Fruit fly (Drosophila melanogaster) whole organism, embryonic: Measurements from ENCODE around the gene Schip1.

Experiments
- Antp ChIP-seq: fragments of 200-800 bp; sonication (Bioruptor generic); optimal IDR thresholded peaks from 3 replicates; lab custom pipeline; 2016; ENCODE audit warnings: missing biosample characterization, missing genetic modification characterization
- CG10959 ChIP-seq: fragments of 200-800 bp; sonication (Bioruptor generic); IDR thresholded peaks from 2 replicates; pipeline ENCODE4 v1.3.6; 2022; ENCODE audit warnings: missing biosample characterization, missing genetic modification characterization
- CG11456 ChIP-seq: fragments of 200-800 bp; sonication (Bioruptor generic); IDR thresholded peaks from 3 replicates; pipeline ENCODE4 v1.3.6; 2022; ENCODE audit warnings: missing biosample characterization, missing genetic modification characterization
- CG11560 ChIP-seq: fragments of 200-800 bp; sonication (Bioruptor generic); IDR thresholded peaks from 3 replicates; pipeline ENCODE4 v1.3.6; 2022; ENCODE audit warnings: missing biosample characterization, missing genetic modification characterization
- CG11723 ChIP-seq: fragments of 200-800 bp; sonication (Bioruptor generic); optimal IDR thresholded peaks from 2 replicates; lab custom pipeline; 2017; ENCODE audit warnings: missing biosample characterization, mild to moderate bottlenecking, missing genetic modification characterization
- CG12236 ChIP-seq: fragments of 200-800 bp; sonication (Bioruptor generic); optimal IDR thresholded peaks from 2 replicates; lab custom pipeline; 2016; ENCODE audit warnings: missing biosample characterization, missing genetic modification characterization
- CG12769 ChIP-seq: fragments of 200-800 bp; sonication (Bioruptor generic); optimal IDR thresholded peaks from 2 replicates; lab custom pipeline; 2019; ENCODE audit warnings: missing biosample characterization, mild to moderate bottlenecking, missing genetic modification characterization, moderate library complexity
- CG13894 ChIP-seq: fragments of 200-800 bp; sonication (Bioruptor generic); optimal IDR thresholded peaks from 3 replicates; lab custom pipeline; 2018; ENCODE audit warnings: missing biosample characterization, mild to moderate bottlenecking, missing genetic modification characterization, moderate library complexity
- CG14014 ChIP-seq: fragments of 200-800 bp; sonication (Bioruptor generic); IDR thresholded peaks from 2 replicates; pipeline ENCODE4 v1.3.6; 2022; ENCODE audit warnings: missing biosample characterization, missing genetic modification characterization
- CG15514 ChIP-seq: fragments of 200-800 bp; sonication (Bioruptor generic); optimal IDR thresholded peaks from 3 replicates; lab custom pipeline; 2017; ENCODE audit warnings: missing biosample characterization, missing genetic modification characterization, mild to moderate bottlenecking, moderate library complexity, missing genetic modification reagents
- CG1602 ChIP-seq: fragments of 200-800 bp; sonication (Bioruptor generic); optimal IDR thresholded peaks from 3 replicates; lab custom pipeline; 2016; ENCODE audit warnings: missing biosample characterization, missing genetic modification characterization
- CG3163 ChIP-seq: fragments of 200-800 bp; sonication (Bioruptor generic); optimal IDR thresholded peaks from 3 replicates; lab custom pipeline; 2016; ENCODE audit warnings: missing biosample characterization, missing genetic modification characterization
- CG32772 ChIP-seq: fragments of 200-800 bp; sonication (Bioruptor generic); IDR thresholded peaks from 2 replicates; pipeline ENCODE4 v1.3.6; 2022; ENCODE audit warnings: missing biosample characterization, missing genetic modification characterization
- CG34422 ChIP-seq: fragments of 200-800 bp; sonication (Bioruptor generic); IDR thresholded peaks from 3 replicates; pipeline ENCODE4 v1.3.6; 2022; ENCODE audit warnings: missing biosample characterization, missing genetic modification characterization
- CG3726 ChIP-seq: fragments of 200-800 bp; sonication (Bioruptor generic); IDR thresholded peaks from 3 replicates; pipeline ENCODE4, ENCODE4 v1.3.6; 2022; ENCODE audit warnings: missing biosample characterization, missing genetic modification characterization
- CG3847 ChIP-seq: fragments of 200-800 bp; sonication (Bioruptor generic); IDR thresholded peaks from 2 replicates; pipeline ENCODE4 v1.3.6; 2022; ENCODE audit warnings: missing biosample characterization, missing genetic modification characterization
- CG4707 ChIP-seq: fragments of 200-800 bp; sonication (Bioruptor generic); optimal IDR thresholded peaks from 2 replicates; lab custom pipeline; 2018; ENCODE audit warnings: missing biosample characterization, mild to moderate bottlenecking, missing genetic modification characterization, moderate library complexity
- CG4730 ChIP-seq: fragments of 200-800 bp; sonication (Bioruptor generic); IDR thresholded peaks from 2 replicates; pipeline ENCODE4 v1.3.6; 2022; ENCODE audit warnings: missing biosample characterization, missing genetic modification characterization
- CG5180 ChIP-seq: fragments of 200-800 bp; sonication (Bioruptor generic); optimal IDR thresholded peaks from 3 replicates; lab custom pipeline; 2017; ENCODE audit warnings: missing biosample characterization, missing genetic modification characterization, mild to moderate bottlenecking, moderate library complexity, missing genetic modification reagents
- CG6689 ChIP-seq: fragments of 200-800 bp; sonication (Bioruptor generic); IDR thresholded peaks from 2 replicates; pipeline ENCODE4 v1.3.6; 2022; ENCODE audit warnings: missing biosample characterization, missing genetic modification characterization
- CG7839 ChIP-seq: fragments of 200-800 bp; sonication (Bioruptor generic); optimal IDR thresholded peaks from 3 replicates; lab custom pipeline; 2018; ENCODE audit warnings: missing biosample characterization, mild to moderate bottlenecking, missing genetic modification characterization, moderate library complexity
- CG9817 ChIP-seq: fragments of 200-800 bp; sonication (Bioruptor generic); optimal IDR thresholded peaks from 2 replicates; lab custom pipeline; 2018; ENCODE audit warnings: missing biosample characterization, mild to moderate bottlenecking, missing genetic modification characterization, moderate library complexity
- CrebB ChIP-seq: fragments of 200-800 bp; sonication (Bioruptor generic); optimal IDR thresholded peaks from 3 replicates; lab custom pipeline; 2018; ENCODE audit warnings: missing biosample characterization, mild to moderate bottlenecking, missing genetic modification characterization
- D19B ChIP-seq: fragments of 200-800 bp; sonication (Bioruptor generic); optimal IDR thresholded peaks from 2 replicates; lab custom pipeline; 2017; ENCODE audit warnings: missing biosample characterization, mild to moderate bottlenecking, missing genetic modification characterization
- Dad ChIP-seq: fragments of 200-800 bp; sonication (Bioruptor generic); optimal IDR thresholded peaks from 3 replicates; lab custom pipeline; 2016; ENCODE audit warnings: missing biosample characterization, missing genetic modification characterization
- Dll ChIP-seq: fragments of 200-800 bp; sonication (Bioruptor generic); IDR thresholded peaks from 4 replicates; pipeline ENCODE4 v1.3.6; 2022; ENCODE audit warnings: missing biosample characterization, missing genetic modification characterization; ENCODE audit not compliant: partially characterized antibody
- Doc3 ChIP-seq: fragments of 200-800 bp; sonication (Bioruptor generic); IDR thresholded peaks from 3 replicates; pipeline ENCODE4 v1.3.6; 2022; ENCODE audit warnings: missing biosample characterization, missing genetic modification characterization; ENCODE audit not compliant: partially characterized antibody
- Dref ChIP-seq: fragments of 200-800 bp; sonication (Bioruptor generic); IDR thresholded peaks from 2 replicates; pipeline ENCODE4 v1.3.6; 2022; ENCODE audit warnings: missing biosample characterization, missing genetic modification characterization
- Drgx ChIP-seq: fragments of 200-800 bp; sonication (Bioruptor generic); IDR thresholded peaks from 2 replicates; pipeline ENCODE4 v1.3.6; 2022; ENCODE audit warnings: missing biosample characterization, missing genetic modification characterization
- Gsc ChIP-seq: fragments of 200-800 bp; sonication (Bioruptor generic); IDR thresholded peaks from 2 replicates; pipeline ENCODE4 v1.3.6; 2022; ENCODE audit warnings: missing biosample characterization, missing genetic modification characterization
- MESR4 ChIP-seq: fragments of 200-800 bp; sonication (Bioruptor generic); optimal IDR thresholded peaks from 2 replicates; lab custom pipeline; 2018; ENCODE audit warnings: missing biosample characterization, mild to moderate bottlenecking, missing genetic modification characterization, moderate library complexity
- NFAT ChIP-seq: fragments of 200-800 bp; sonication (Bioruptor generic); IDR thresholded peaks from 2 replicates; pipeline ENCODE4 v1.3.6; 2022; ENCODE audit warnings: missing biosample characterization, missing genetic modification characterization
- Ssrp ChIP-seq: fragments of 200-800 bp; sonication (Bioruptor generic); optimal IDR thresholded peaks from 2 replicates; lab custom pipeline; 2018; ENCODE audit warnings: missing biosample characterization, mild to moderate bottlenecking, missing genetic modification characterization, moderate library complexity
- Stat92E ChIP-seq, 3 experiments: fragments of >200 bp in 2 of 3; fragments of 200-800 bp in 1 of 3; sonication (Bioruptor generic) in 1 of 3; optimal IDR thresholded peaks; 2 replicates each; lab custom pipeline; 2017 to 2019; ENCODE audit warnings: missing biosample characterization in 3 of 3, missing genetic modification characterization in 3 of 3, mild to moderate bottlenecking in 1 of 3, moderate library complexity in 1 of 3
- Tbp ChIP-seq: fragments of >200 bp; optimal IDR thresholded peaks from 2 replicates; lab custom pipeline; 2018; ENCODE audit warnings: missing biosample characterization, missing genetic modification characterization
- YL-1 ChIP-seq: fragments of 200-800 bp; sonication (Bioruptor generic); optimal IDR thresholded peaks from 3 replicates; lab custom pipeline; 2017; ENCODE audit warnings: missing biosample characterization, mild to moderate bottlenecking, missing genetic modification characterization
- ash1 ChIP-seq: fragments of 200-800 bp; sonication (Bioruptor generic); optimal IDR thresholded peaks from 2 replicates; lab custom pipeline; 2018; ENCODE audit warnings: missing biosample characterization, mild to moderate bottlenecking, missing genetic modification characterization
- chif ChIP-seq, 2 experiments: fragments of 200-800 bp; sonication (Bioruptor generic); optimal IDR thresholded peaks; 3 replicates each; lab custom pipeline; 2016; ENCODE audit warnings: missing biosample characterization in 2 of 2, missing genetic modification characterization in 2 of 2
- chn ChIP-seq: fragments of 200-800 bp; sonication (Bioruptor generic); optimal IDR thresholded peaks from 2 replicates; lab custom pipeline; 2016; ENCODE audit warnings: missing biosample characterization, missing genetic modification characterization
- crc ChIP-seq: fragments of 200-800 bp; sonication (Bioruptor generic); optimal IDR thresholded peaks from 2 replicates; lab custom pipeline; 2016; ENCODE audit warnings: missing biosample characterization, missing genetic modification characterization
- en ChIP-seq: fragments of 200-800 bp; sonication (Bioruptor generic); optimal IDR thresholded peaks from 2 replicates; lab custom pipeline; 2016; ENCODE audit warnings: missing biosample characterization, missing genetic modification characterization
- ftz-f1 ChIP-seq: fragments of 200-800 bp; sonication (Bioruptor generic); optimal IDR thresholded peaks from 2 replicates; lab custom pipeline; 2016; ENCODE audit warnings: missing biosample characterization, missing genetic modification characterization
- kni ChIP-seq: fragments of 200-800 bp; sonication (Bioruptor generic); optimal IDR thresholded peaks from 3 replicates; lab custom pipeline; 2017; ENCODE audit warnings: mild to moderate bottlenecking, missing biosample characterization, missing genetic modification reagents, missing genetic modification characterization
- nmo ChIP-seq: fragments of 200-800 bp; sonication (Bioruptor generic); optimal IDR thresholded peaks from 2 replicates; lab custom pipeline; 2018; ENCODE audit warnings: missing biosample characterization, mild to moderate bottlenecking, missing genetic modification characterization, moderate library complexity
- nom ChIP-seq: fragments of 200-800 bp; sonication (Bioruptor generic); optimal IDR thresholded peaks from 2 replicates; lab custom pipeline; 2017; ENCODE audit warnings: missing biosample characterization, missing genetic modification characterization, mild to moderate bottlenecking, moderate library complexity, missing genetic modification reagents
- row ChIP-seq: fragments of 200-800 bp; sonication (Bioruptor generic); IDR thresholded peaks from 3 replicates; pipeline ENCODE4 v1.3.6; 2022; ENCODE audit warnings: missing biosample characterization, missing genetic modification characterization
- shn ChIP-seq: fragments of 200-800 bp; sonication (Bioruptor generic); optimal IDR thresholded peaks from 3 replicates; lab custom pipeline; 2016; ENCODE audit warnings: missing biosample characterization, missing genetic modification characterization
- tin ChIP-seq: fragments of 200-800 bp; sonication (Bioruptor generic); optimal IDR thresholded peaks from 3 replicates; lab custom pipeline; 2016; ENCODE audit warnings: missing biosample characterization, missing genetic modification characterization
- z ChIP-seq: fragments of 200-800 bp; sonication (Bioruptor generic); IDR thresholded peaks from 3 replicates; pipeline ENCODE4 v1.3.6; 2022; ENCODE audit warnings: missing biosample characterization, missing genetic modification characterization
- zen2 ChIP-seq: fragments of 200-800 bp; sonication (Bioruptor generic); IDR thresholded peaks from 3 replicates; pipeline ENCODE4 v1.3.6; 2022; ENCODE audit warnings: missing biosample characterization, missing genetic modification characterization; ENCODE audit not compliant: partially characterized antibody

The Schip1 gene

DNA sequence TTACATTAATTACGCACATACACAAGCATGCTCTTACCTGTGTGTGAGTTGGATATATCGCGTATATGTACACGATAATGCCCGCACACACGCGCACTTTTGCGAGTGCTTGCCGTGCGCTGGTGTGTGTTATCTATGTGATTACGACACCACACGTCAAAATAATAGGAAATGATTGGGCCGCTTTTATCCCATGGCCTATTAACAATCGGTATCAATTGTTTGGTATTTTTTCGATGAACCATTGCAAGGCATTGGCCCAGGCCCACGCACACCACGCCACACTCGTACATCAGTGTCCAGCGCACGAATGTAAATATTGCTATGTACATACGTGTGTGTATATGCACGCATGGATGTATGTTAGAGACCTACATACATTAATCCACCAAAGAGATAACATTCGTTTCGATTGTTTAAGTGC lies 4.0 kb upstream of the Schip1 start (continued):
- TF ChIP-seq NFAT (GFP tag; lab: Robert Waterston, UW) = peak; percentile 70; the same call in 1 of the 2 replicates
- peak in 1 of 3 experiments; percentile 33 for TF ChIP-seq Stat92E (GFP tag; optimal IDR thresholded peaks at IDR 0.05; lab: Kevin White, UChicago)
- no peak for TF ChIP-seq chn (GFP tag; lab: Kevin White, UChicago)
- TF ChIP-seq ash1 = peak; percentile 40
- TF ChIP-seq CG34422 (GFP tag; lab: Robert Waterston, UW) = peak; percentile 54; the same call in 2 of the 3 replicates
- TF ChIP-seq shn (GFP tag; lab: Kevin White, UChicago) = peak; percentile 57
- no peak for TF ChIP-seq CG11560 (tag; lab: Robert Waterston, UW)
- peak; percentile 65 for TF ChIP-seq CG4707
- TF ChIP-seq CG10959 (GFP tag; lab: Robert Waterston, UW) = no peak
- no peak for TF ChIP-seq CG3726 (GFP tag; lab: Robert Waterston, UW)
- TF ChIP-seq Ssrp = no peak
- TF ChIP-seq CG9817 (tag; lab: Kevin White, UChicago) = no peak
- peak; percentile 70 for TF ChIP-seq MESR4 (GFP tag; lab: Kevin White, UChicago)
- no peak for TF ChIP-seq crc
- peak; percentile 20 for TF ChIP-seq Antp (GFP tag; lab: Kevin White, UChicago)
- peak; percentile 32; the same call in 1 of the 2 replicates for TF ChIP-seq CG6689
- TF ChIP-seq z (GFP tag; lab: Robert Waterston, UW) = no peak
- no peak for TF ChIP-seq Drgx (GFP tag; lab: Robert Waterston, UW)
- TF ChIP-seq CG11723 (GFP tag; lab: Kevin White, UChicago) = peak; percentile 75
- TF ChIP-seq CG4730 = no peak
- peak; percentile 54 for TF ChIP-seq D19B (GFP tag; lab: Kevin White, UChicago)
- TF ChIP-seq CG32772 = no peak
- peak; percentile 98 for TF ChIP-seq kni
- TF ChIP-seq CG12769 (tag; lab: Kevin White, UChicago) = peak; percentile 95
- TF ChIP-seq CG3847 (GFP tag; lab: Robert Waterston, UW) = no peak
- peak; percentile 83 for TF ChIP-seq ftz-f1
- no peak for TF ChIP-seq CG11456 (GFP tag; lab: Robert Waterston, UW)
- TF ChIP-seq CG3163 (GFP tag; lab: Kevin White, UChicago) = peak; percentile 63
- peak; percentile 43 for TF ChIP-seq CG12236 (GFP tag; lab: Kevin White, UChicago)
- TF ChIP-seq chif (GFP tag; optimal IDR thresholded peaks at IDR 0.05; lab: Kevin White, UChicago) = peak in 1 of 2 experiments; percentile 41
- TF ChIP-seq CG13894 = peak; percentile 93
- TF ChIP-seq en = no peak
- TF ChIP-seq YL-1 (GFP tag; lab: Kevin White, UChicago) = peak; percentile 88
- peak; percentile 89 for TF ChIP-seq CrebB (tag; lab: Kevin White, UChicago)
- TF ChIP-seq CG15514 (GFP tag; lab: Kevin White, UChicago) = peak; percentile 96
- peak; percentile 54 for TF ChIP-seq nom (GFP tag; lab: Kevin White, UChicago)
- peak; percentile 38 for TF ChIP-seq tin (GFP tag; lab: Kevin White, UChicago)
- TF ChIP-seq Dll (GFP tag; lab: Robert Waterston, UW) = peak; percentile 63
- TF ChIP-seq row = peak; percentile 70; the same call in 2 of the 3 replicates
- peak; percentile 17 for TF ChIP-seq Dad (GFP tag; lab: Kevin White, UChicago)
- TF ChIP-seq CG7839 (tag; lab: Kevin White, UChicago) = peak; percentile 14
- peak; percentile 45 for TF ChIP-seq Dref (GFP tag; lab: Robert Waterston, UW)
- TF ChIP-seq CG5180 (GFP tag; lab: Kevin White, UChicago) = peak; percentile 65
- peak; percentile 56; the same call in 1 of the 2 replicates for TF ChIP-seq CG14014 (GFP tag; lab: Robert Waterston, UW)
- TF ChIP-seq Doc3 (GFP tag; lab: Robert Waterston, UW) = 0 out of 3 replicates have a peak, but pooled peaks have one; percentile 11
- no peak for TF ChIP-seq CG1602 (GFP tag; lab: Kevin White, UChicago)
- TF ChIP-seq nmo (GFP tag; lab: Kevin White, UChicago) = peak; percentile 35
- TF ChIP-seq zen2 (GFP tag; lab: Robert Waterston, UW) = no peak; the same call in 2 of the 3 replicates
- TF ChIP-seq Tbp (GFP tag; lab: Kevin White, UChicago) = no peak
- TF ChIP-seq Gsc (GFP tag; lab: Robert Waterston, UW) = no peak
